Worm (Caenorhabditis elegans) whole organism, midembryonic: ENCODE results near the gene mrps-28.
A peak's percentile ranks its signal among the peaks of the same experiment; 100 is the strongest.

Experiments
- T22C8.4 ChIP-seq: fragments of 200-800 bp; sonication (Bioruptor generic); IDR thresholded peaks from 2 replicates; pipeline ENCODE4 v1.3.6; 2022; ENCODE audit warnings: missing genetic modification characterization, missing compliant biosample characterization
- cog-1 ChIP-seq: sonication (generic microtip); optimal IDR thresholded peaks from 2 replicates; lab custom pipeline; 2016; ENCODE audit warnings: missing genetic modification characterization, missing compliant biosample characterization
- flt-1 ChIP-seq: fragments of 200-800 bp; sonication (Bioruptor generic); IDR thresholded peaks from 2 replicates; pipeline ENCODE4 v1.3.6; 2022; ENCODE audit warnings: missing genetic modification characterization, missing compliant biosample characterization
- klf-2 ChIP-seq: fragments of 200-800 bp; sonication (Bioruptor generic); conservative IDR thresholded peaks from 2 replicates; pipeline ENCODE4 v1.3.6; 2022; ENCODE audit warnings: missing genetic modification reagents, missing genetic modification characterization, missing compliant biosample characterization
- med-1 ChIP-seq: sonication (generic microtip); optimal IDR thresholded peaks from 2 replicates; lab custom pipeline; 2017; ENCODE audit warnings: missing genetic modification characterization, mild to moderate bottlenecking, missing compliant biosample characterization, antibody characterized with exemption, missing genetic modification reagents; ENCODE audit not compliant: insufficient read depth
- ref-1 ChIP-seq: fragments of 200-800 bp; sonication (Bioruptor generic); conservative IDR thresholded peaks from 2 replicates; pipeline ENCODE4 v1.3.6; 2022; ENCODE audit warnings: missing genetic modification reagents, missing genetic modification characterization, missing compliant biosample characterization
- tab-1 ChIP-seq: fragments of 200-800 bp; sonication (Bioruptor generic); IDR thresholded peaks from 2 replicates; pipeline ENCODE4 v1.3.6; 2022; ENCODE audit warnings: missing genetic modification characterization, missing compliant biosample characterization
- ztf-23 ChIP-seq: fragments of 200-800 bp; sonication (Bioruptor generic); IDR thresholded peaks from 2 replicates; pipeline ENCODE4 v1.3.6; 2022; ENCODE audit warnings: missing genetic modification reagents, missing genetic modification characterization, missing compliant biosample characterization
- ztf-29 ChIP-seq: fragments of 200-800 bp; sonication (Bioruptor generic); IDR thresholded peaks from 2 replicates; pipeline ENCODE4 v1.3.6; 2022; ENCODE audit warnings: missing genetic modification reagents, missing genetic modification characterization, missing compliant biosample characterization

Gene mrps-28

ce11 chrV:19643903-19644302 lies at the start of gene mrps-28, which contains the start of gene Y43F8C.7:
Gene mrps-28, plus strand, starts transcription at chrV:19644239.
Gene Y43F8C.7, minus strand, starts transcription at chrV:19644030.
- TF ChIP-seq ztf-23 (GFP tag; lab: Robert Waterston, UW) (no peak), T22C8.4 (GFP tag; lab: Robert Waterston, UW) (peak; percentile 88)

ce11 chrV:19599087-19599486 lies 45.0 kb upstream of the mrps-28 start:
- TF ChIP-seq klf-2 (no peak), ref-1 (GFP tag; lab: Robert Waterston, UW) (no peak)

ce11 chrV:19605415-19605814 lies 38.6 kb upstream of the mrps-28 start:
- TF ChIP-seq med-1 (no peak), tab-1 (GFP tag; lab: Robert Waterston, UW) (no peak), klf-2 (no peak), T22C8.4 (GFP tag; lab: Robert Waterston, UW) (no peak), ztf-29 (no peak), flt-1 (no peak), cog-1 (no peak), ztf-23 (GFP tag; lab: Robert Waterston, UW) (no peak), ref-1 (GFP tag; lab: Robert Waterston, UW) (no peak)

ce11 chrV:19605880-19606279 lies 38.2 kb upstream of the mrps-28 start, which contains the start of gene nlp-25:
Gene nlp-25, plus strand, starts transcription at chrV:19606180.
- TF ChIP-seq med-1 (no peak), ref-1 (GFP tag; lab: Robert Waterston, UW) (no peak), klf-2 (no peak), ztf-23 (GFP tag; lab: Robert Waterston, UW) (no peak), tab-1 (GFP tag; lab: Robert Waterston, UW) (no peak), ztf-29 (no peak), T22C8.4 (GFP tag; lab: Robert Waterston, UW) (no peak), flt-1 (no peak), cog-1 (no peak)

ce11 chrV:19608665-19609064 lies 35.4 kb upstream of the mrps-28 start:
- TF ChIP-seq T22C8.4 (GFP tag; lab: Robert Waterston, UW) (no peak), med-1 (no peak), klf-2 (no peak), flt-1 (no peak), tab-1 (GFP tag; lab: Robert Waterston, UW) (no peak), cog-1 (no peak), ztf-23 (GFP tag; lab: Robert Waterston, UW) (no peak), ztf-29 (no peak)

ce11 chrV:19609194-19609593 lies 34.8 kb upstream of the mrps-28 start, which contains the start of gene grsp-1:
Gene grsp-1, plus strand, starts transcription at chrV:19609494.
- TF ChIP-seq tab-1 (GFP tag; lab: Robert Waterston, UW), result no peak
- TF ChIP-seq cog-1, result no peak
- no peak for TF ChIP-seq ref-1 (GFP tag; lab: Robert Waterston, UW)
- TF ChIP-seq med-1, result no peak
- TF ChIP-seq flt-1, result no peak
- no peak for TF ChIP-seq T22C8.4 (GFP tag; lab: Robert Waterston, UW)
- TF ChIP-seq ztf-29, result no peak
- TF ChIP-seq klf-2, result no peak

- TF ChIP-seq tab-1 (GFP tag; lab: Robert Waterston, UW), result 0 out of 2 replicates have a peak, but pooled peaks have one; percentile 7
- no peak for TF ChIP-seq cog-1
These were observed 33.8 kb upstream of the mrps-28 start for ce11 chrV:19610118-19610707.

- 0 out of 2 replicates have a peak, but pooled peaks have one; percentile 8 for TF ChIP-seq T22C8.4 (GFP tag; lab: Robert Waterston, UW)
- no peak for TF ChIP-seq ztf-23 (GFP tag; lab: Robert Waterston, UW)
These were observed 32.2 kb upstream of the mrps-28 start for ce11 chrV:19611675-19612345.

- TF ChIP-seq T22C8.4 (GFP tag; lab: Robert Waterston, UW) (no peak), ztf-29 (no peak), tab-1 (GFP tag; lab: Robert Waterston, UW) (no peak), med-1 (no peak), ref-1 (GFP tag; lab: Robert Waterston, UW) (no peak), ztf-23 (GFP tag; lab: Robert Waterston, UW) (no peak), flt-1 (no peak), klf-2 (no peak), cog-1 (no peak)
These were observed 30.9 kb upstream of the mrps-28 start, which contains the start of gene nlp-26 for ce11 chrV:19613161-19613560. Gene nlp-26, plus strand, starts transcription at chrV:19613461.

- TF ChIP-seq klf-2, result no peak
- no peak for TF ChIP-seq T22C8.4 (GFP tag; lab: Robert Waterston, UW)
- TF ChIP-seq ztf-23 (GFP tag; lab: Robert Waterston, UW), result 0 out of 2 replicates have a peak, but pooled peaks have one; percentile 15
These were observed 23.9 kb upstream of the mrps-28 start for ce11 chrV:19620098-19620497.

- TF ChIP-seq flt-1, result peak; percentile 52; the same call in 1 of the 2 replicates
- no peak for TF ChIP-seq ztf-29
These were observed 21.6 kb upstream of the mrps-28 start, which contains the start of gene Y43F8C.3 for ce11 chrV:19622440-19622914. Gene Y43F8C.3, minus strand, starts transcription at chrV:19622626.
